Worm (Caenorhabditis elegans) whole organism, L4 larva: Measurements from ENCODE around the gene pqn-27.

Experiments used
- aly-2 ChIP-seq: sonication (generic microtip); optimal IDR thresholded peaks from 2 replicates; lab custom pipeline; 2018; ENCODE audit warnings: missing biosample characterization, missing genetic modification characterization
- dpl-1 ChIP-seq: fragments of 150-350 bp; optimal IDR thresholded peaks from 2 replicates; lab custom pipeline; 2014; ENCODE audit warnings: missing biosample characterization, missing genetic modification reagents, missing genetic modification characterization
- egl-27 ChIP-seq: sonication (generic microtip); optimal IDR thresholded peaks from 3 replicates; lab custom pipeline; 2017; ENCODE audit warnings: missing biosample characterization, missing genetic modification reagents, missing genetic modification characterization
- fkh-10 ChIP-seq: fragments of 150-350 bp; optimal IDR thresholded peaks from 2 replicates; lab custom pipeline; 2014; ENCODE audit warnings: missing biosample characterization, missing genetic modification reagents, missing genetic modification characterization
- hmg-1.1 ChIP-seq: fragments of 200-800 bp; sonication (Bioruptor generic); IDR thresholded peaks from 2 replicates; pipeline ENCODE4 v1.3.6; 2022; ENCODE audit warnings: missing genetic modification reagents, missing genetic modification characterization, missing compliant biosample characterization
- lin-13 ChIP-seq: fragments of 150-350 bp; optimal IDR thresholded peaks from 2 replicates; lab custom pipeline; 2014; ENCODE audit warnings: missing biosample characterization, missing genetic modification reagents, missing genetic modification characterization
- mdl-1 ChIP-seq, 2 experiments: fragments of 150-350 bp in 1 of 2; sonication (generic microtip) in 1 of 2; optimal IDR thresholded peaks; 2 replicates each; lab custom pipeline; 2014 to 2017; ENCODE audit warnings: missing biosample characterization in 2 of 2, missing genetic modification characterization in 2 of 2
- nhr-10 ChIP-seq: fragments of 150-350 bp; optimal IDR thresholded peaks from 2 replicates; lab custom pipeline; 2014; ENCODE audit warnings: missing biosample characterization, missing genetic modification characterization
- nhr-11 ChIP-seq: fragments of 150-350 bp; optimal IDR thresholded peaks from 2 replicates; lab custom pipeline; 2014; ENCODE audit warnings: missing biosample characterization, missing genetic modification characterization
- nhr-237 ChIP-seq: sonication (generic microtip); optimal IDR thresholded peaks from 2 replicates; lab custom pipeline; 2017; ENCODE audit warnings: missing biosample characterization, missing genetic modification characterization
- nhr-6 ChIP-seq: fragments of 150-350 bp; optimal IDR thresholded peaks from 2 replicates; lab custom pipeline; 2014; ENCODE audit warnings: missing biosample characterization, missing genetic modification characterization
- nhr-76 ChIP-seq: fragments of 150-350 bp; optimal IDR thresholded peaks from 2 replicates; lab custom pipeline; 2014; ENCODE audit warnings: missing biosample characterization, missing genetic modification characterization
- zag-1 ChIP-seq: fragments of 150-350 bp; optimal IDR thresholded peaks from 2 replicates; lab custom pipeline; 2014; ENCODE audit warnings: missing biosample characterization, missing genetic modification characterization

DNA sequence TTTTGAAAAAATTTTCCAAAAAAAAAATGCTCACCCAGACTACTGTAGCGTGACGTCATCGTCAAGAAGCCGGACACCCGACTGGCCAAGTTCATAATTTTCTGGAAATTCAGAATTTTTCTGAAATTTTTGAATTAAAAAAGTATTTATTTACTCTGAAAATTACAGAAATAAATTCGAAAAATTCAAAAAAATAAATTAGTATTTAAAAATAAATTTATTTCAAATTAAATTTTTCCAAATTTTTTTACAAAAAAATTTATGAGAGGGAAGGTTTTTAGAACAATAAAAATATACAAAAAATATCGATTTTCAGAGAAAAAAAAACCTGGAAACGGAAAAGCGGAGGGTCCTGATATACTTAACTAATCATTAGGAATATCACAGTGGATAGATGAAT lies 23.7 kb downstream of the pqn-27 start, which contains the start of gene Y48E1C.4:
- TF ChIP-seq zag-1 (no peak), nhr-237 (no peak), nhr-76 (tag; lab: Kevin White, UChicago) (no peak), lin-13 (no peak), mdl-1 (tag; optimal IDR thresholded peaks at IDR 0.05; lab: Kevin White, UChicago) (no peak), aly-2 (tag; lab: Kevin White, UChicago) (no peak), fkh-10 (GFP tag; lab: Kevin White, UChicago) (no peak), hmg-1.1 (GFP tag; lab: Robert Waterston, UW) (no peak), nhr-11 (tag; lab: Kevin White, UChicago) (no peak), dpl-1 (GFP tag; lab: Kevin White, UChicago) (no peak), egl-27 (no peak), nhr-6 (tag; lab: Kevin White, UChicago) (no peak), nhr-10 (no peak)
